Worm (Caenorhabditis elegans): ENCODE data around the gene hda-6.

DNA sequence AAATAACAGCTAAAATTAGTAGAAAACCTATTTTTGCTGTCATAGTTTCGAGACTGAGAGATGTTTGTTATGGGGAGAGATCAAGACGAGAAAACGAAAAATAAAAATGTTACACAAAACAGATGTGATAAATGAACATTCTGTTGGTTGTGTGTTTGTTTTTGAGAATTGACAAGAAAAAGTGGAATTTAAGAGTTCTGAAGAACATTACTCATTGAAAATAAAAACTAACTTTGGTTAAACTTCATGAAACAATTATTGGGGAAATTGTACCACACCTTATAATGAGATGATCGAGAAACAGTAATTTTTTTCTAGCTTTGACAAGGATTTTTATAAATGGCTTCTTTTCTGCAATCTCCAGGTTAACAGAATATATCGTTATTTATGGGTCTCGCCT is 10.7 kb downstream of the hda-6 start, which contains the start of gene Y4C6B.7:
- no peak for TF ChIP-seq egl-27 (tag; optimal IDR thresholded peaks at IDR 0.05)
- no peak for TF ChIP-seq unc-62 (GFP tag; optimal IDR thresholded peaks at IDR 0.05)
- no peak for TF ChIP-seq lin-15B (tag; optimal IDR thresholded peaks at IDR 0.05)
- no peak for TF ChIP-seq lin-14 (GFP tag; optimal IDR thresholded peaks at IDR 0.05)
- no peak for TF ChIP-seq efl-1 (optimal IDR thresholded peaks at IDR 0.05)
- TF ChIP-seq efl-1 (GFP tag; optimal IDR thresholded peaks at IDR 0.05 in 1 of 2), result no peak
- no peak for TF ChIP-seq irx-1 (tag; optimal IDR thresholded peaks at IDR 0.05)
- no peak for TF ChIP-seq nhr-12 (tag; optimal IDR thresholded peaks at IDR 0.05)
- no peak for TF ChIP-seq unc-130 (tag; optimal IDR thresholded peaks at IDR 0.05)
